Worm (Caenorhabditis elegans) whole organism, mixed stage, embryonic: ENCODE results near the gene ced-2.

Experiments used
- M03D4.4 ChIP-seq: sonication (generic microtip); optimal IDR thresholded peaks from 2 replicates; lab custom pipeline; 2017; ENCODE audit warnings: mild to moderate bottlenecking, missing genetic modification characterization, missing compliant biosample characterization
- bed-3 ChIP-seq: fragments of 200-800 bp; sonication (Bioruptor generic); optimal IDR thresholded peaks from 3 replicates; lab custom pipeline; 2018; ENCODE audit warnings: mild to moderate bottlenecking, missing genetic modification characterization, moderate library complexity, missing compliant biosample characterization
- blmp-1 ChIP-seq: fragments of 150-350 bp; optimal IDR thresholded peaks from 2 replicates; lab custom pipeline; 2014; ENCODE audit warnings: missing biosample characterization, missing genetic modification characterization
- ceh-39 ChIP-seq: fragments of 150-350 bp; optimal IDR thresholded peaks from 2 replicates; lab custom pipeline; 2014; ENCODE audit warnings: missing biosample characterization, missing genetic modification characterization
- ceh-83 ChIP-seq: fragments of 200-800 bp; sonication (Bioruptor generic); optimal IDR thresholded peaks from 2 replicates; lab custom pipeline; 2018; ENCODE audit warnings: mild to moderate bottlenecking, missing genetic modification characterization, missing compliant biosample characterization
- cnd-1 ChIP-seq: fragments of 200-800 bp; sonication (Bioruptor generic); optimal IDR thresholded peaks from 2 replicates; lab custom pipeline; 2018; ENCODE audit warnings: mild to moderate bottlenecking, missing genetic modification characterization, missing compliant biosample characterization
- drap-1 ChIP-seq: fragments of 200-800 bp; sonication (Bioruptor generic); optimal IDR thresholded peaks from 3 replicates; lab custom pipeline; 2018; ENCODE audit warnings: mild to moderate bottlenecking, missing genetic modification characterization, missing compliant biosample characterization
- elt-1 ChIP-seq: sonication (generic microtip); optimal IDR thresholded peaks from 2 replicates; lab custom pipeline; 2017; ENCODE audit warnings: missing genetic modification characterization, mild to moderate bottlenecking, missing compliant biosample characterization, antibody characterized with exemption, moderate library complexity, borderline replicate concordance; ENCODE audit not compliant: insufficient read depth
- elt-3 ChIP-seq: fragments of 150-350 bp; optimal IDR thresholded peaks from 2 replicates; lab custom pipeline; 2014; ENCODE audit warnings: missing biosample characterization, missing genetic modification characterization
- flh-1 ChIP-seq: fragments of 200-800 bp; sonication (Bioruptor generic); optimal IDR thresholded peaks from 2 replicates; lab custom pipeline; 2018; ENCODE audit warnings: mild to moderate bottlenecking, missing genetic modification characterization, moderate library complexity, missing compliant biosample characterization
- ham-2 ChIP-seq: fragments of 200-800 bp; sonication (Bioruptor generic); optimal IDR thresholded peaks from 2 replicates; lab custom pipeline; 2018; ENCODE audit warnings: mild to moderate bottlenecking, missing genetic modification characterization, missing compliant biosample characterization
- hlh-1 ChIP-seq: fragments of 150-350 bp; optimal IDR thresholded peaks from 2 replicates; lab custom pipeline; 2014; ENCODE audit warnings: missing biosample characterization, missing genetic modification reagents, missing genetic modification characterization
- lin-13 ChIP-seq: fragments of 150-350 bp; optimal IDR thresholded peaks from 2 replicates; lab custom pipeline; 2014; ENCODE audit warnings: missing biosample characterization, missing genetic modification characterization
- lin-32 ChIP-seq: fragments of 200-800 bp; sonication (Bioruptor generic); optimal IDR thresholded peaks from 2 replicates; lab custom pipeline; 2018; ENCODE audit warnings: mild to moderate bottlenecking, missing genetic modification characterization, missing compliant biosample characterization
- lsy-2 ChIP-seq: fragments of 150-350 bp; optimal IDR thresholded peaks from 2 replicates; lab custom pipeline; 2014; ENCODE audit warnings: missing biosample characterization, missing genetic modification characterization
- mab-5 ChIP-seq: fragments of 150-350 bp; optimal IDR thresholded peaks from 2 replicates; lab custom pipeline; 2014; ENCODE audit warnings: missing biosample characterization, missing genetic modification characterization
- mep-1 ChIP-seq: fragments of 150-350 bp; optimal IDR thresholded peaks from 2 replicates; lab custom pipeline; 2017; ENCODE audit warnings: missing biosample characterization, missing genetic modification reagents, missing genetic modification characterization, inconsistent platforms
- mls-2 ChIP-seq: sonication (generic microtip); optimal IDR thresholded peaks from 2 replicates; lab custom pipeline; 2016; ENCODE audit warnings: mild to moderate bottlenecking, missing genetic modification characterization, moderate library complexity, missing compliant biosample characterization
- nhr-2 ChIP-seq: fragments of 150-350 bp; optimal IDR thresholded peaks from 2 replicates; lab custom pipeline; 2014; ENCODE audit warnings: missing biosample characterization, missing genetic modification characterization
- nhr-28 ChIP-seq: fragments of 150-350 bp; optimal IDR thresholded peaks from 2 replicates; lab custom pipeline; 2014; ENCODE audit warnings: missing biosample characterization, missing genetic modification characterization
- nhr-76 ChIP-seq: sonication (generic microtip); optimal IDR thresholded peaks from 2 replicates; lab custom pipeline; 2017; ENCODE audit warnings: missing biosample characterization, missing genetic modification characterization
- sem-2 ChIP-seq: fragments of 200-800 bp; sonication (Bioruptor generic); optimal IDR thresholded peaks from 2 replicates; lab custom pipeline; 2018; ENCODE audit warnings: mild to moderate bottlenecking, missing genetic modification characterization, missing compliant biosample characterization
- snpc-4 ChIP-seq: fragments of 150-350 bp; optimal IDR thresholded peaks from 2 replicates; lab custom pipeline; 2014; ENCODE audit warnings: missing biosample characterization, missing genetic modification characterization
- sptf-1 ChIP-seq: sonication (generic microtip); optimal IDR thresholded peaks from 2 replicates; lab custom pipeline; 2017; ENCODE audit warnings: mild to moderate bottlenecking, missing genetic modification characterization, moderate library complexity, missing compliant biosample characterization
- tbx-8 ChIP-seq: fragments of 200-800 bp; sonication (Bioruptor generic); optimal IDR thresholded peaks from 2 replicates; lab custom pipeline; 2018; ENCODE audit warnings: mild to moderate bottlenecking, missing genetic modification characterization, moderate library complexity, missing compliant biosample characterization
- unc-120 ChIP-seq: sonication (generic microtip); optimal IDR thresholded peaks from 2 replicates; lab custom pipeline; 2017; ENCODE audit warnings: missing genetic modification characterization, missing compliant biosample characterization; ENCODE audit not compliant: poor library complexity, severe bottlenecking
- unc-39 ChIP-seq: fragments of 150-350 bp; optimal IDR thresholded peaks from 2 replicates; lab custom pipeline; 2014; ENCODE audit warnings: missing biosample characterization, missing genetic modification characterization
- unc-62 ChIP-seq: fragments of 150-350 bp; optimal IDR thresholded peaks from 2 replicates; lab custom pipeline; 2014; ENCODE audit warnings: missing biosample characterization, missing genetic modification reagents, missing genetic modification characterization
- zip-8 ChIP-seq: fragments of 150-350 bp; optimal IDR thresholded peaks from 2 replicates; lab custom pipeline; 2014; ENCODE audit warnings: missing biosample characterization, missing genetic modification characterization
- ztf-11 ChIP-seq: fragments of 150-350 bp; optimal IDR thresholded peaks from 2 replicates; lab custom pipeline; 2014; ENCODE audit warnings: missing biosample characterization, missing genetic modification characterization

ced-2 gene

ce11 chrIV:1553195-1553918, 43.8 kb upstream of the ced-2 start, which contains the start of gene C34H4.2:
C34H4.2 (plus strand) TSS chrIV:1553752.
- TF ChIP-seq unc-120 (tag; lab: Kevin White, UChicago) (no peak), ham-2 (GFP tag; lab: Kevin White, UChicago) (no peak), elt-3 (tag; lab: Kevin White, UChicago) (no peak), nhr-76 (tag; lab: Kevin White, UChicago) (no peak), nhr-28 (tag; lab: Kevin White, UChicago) (no peak), sem-2 (GFP tag; lab: Kevin White, UChicago) (no peak), blmp-1 (tag; lab: Kevin White, UChicago) (no peak), cnd-1 (tag; lab: Kevin White, UChicago) (no peak), sptf-1 (tag; lab: Kevin White, UChicago) (no peak), unc-62 (GFP tag; lab: Kevin White, UChicago) (no peak), ceh-39 (no peak), lin-13 (tag; lab: Kevin White, UChicago) (no peak), bed-3 (GFP tag; lab: Kevin White, UChicago) (no peak), lin-32 (GFP tag; lab: Kevin White, UChicago) (no peak), elt-1 (no peak), zip-8 (tag; lab: Kevin White, UChicago) (no peak), mls-2 (no peak), ztf-11 (no peak), tbx-8 (GFP tag; lab: Kevin White, UChicago) (no peak)

ce11 chrIV:1555021-1555720, 41.9 kb upstream of the ced-2 start, which contains the start of gene C34H4.1:
C34H4.1 (plus strand) TSS chrIV:1555579.
- no peak for TF ChIP-seq drap-1 (GFP tag; lab: Kevin White, UChicago)
- TF ChIP-seq elt-1, result no peak
- no peak for TF ChIP-seq unc-39 (tag; lab: Kevin White, UChicago)
- TF ChIP-seq bed-3 (GFP tag; lab: Kevin White, UChicago), result no peak
- TF ChIP-seq flh-1 (GFP tag; lab: Kevin White, UChicago), result no peak
- no peak for TF ChIP-seq unc-120 (tag; lab: Kevin White, UChicago)
- no peak for TF ChIP-seq nhr-2 (tag; lab: Kevin White, UChicago)
- TF ChIP-seq lin-13 (tag; lab: Kevin White, UChicago), result no peak
- TF ChIP-seq tbx-8 (GFP tag; lab: Kevin White, UChicago), result no peak
- no peak for TF ChIP-seq lsy-2 (tag; lab: Kevin White, UChicago)
- no peak for TF ChIP-seq ceh-39
- TF ChIP-seq cnd-1 (tag; lab: Kevin White, UChicago), result no peak
- TF ChIP-seq unc-62 (GFP tag; lab: Kevin White, UChicago), result no peak
- no peak for TF ChIP-seq M03D4.4 (tag; lab: Kevin White, UChicago)
- TF ChIP-seq elt-3 (tag; lab: Kevin White, UChicago), result no peak

- TF ChIP-seq M03D4.4 (tag; lab: Kevin White, UChicago) (no peak), mep-1 (no peak), tbx-8 (GFP tag; lab: Kevin White, UChicago) (no peak), nhr-28 (tag; lab: Kevin White, UChicago) (no peak), lin-32 (GFP tag; lab: Kevin White, UChicago) (no peak), ham-2 (GFP tag; lab: Kevin White, UChicago) (no peak), cnd-1 (tag; lab: Kevin White, UChicago) (no peak), ztf-11 (no peak), ceh-83 (GFP tag; lab: Kevin White, UChicago) (no peak), nhr-2 (tag; lab: Kevin White, UChicago) (no peak), ceh-39 (no peak), lsy-2 (tag; lab: Kevin White, UChicago) (no peak), mab-5 (tag; lab: Kevin White, UChicago) (no peak)
Observed at ce11 chrIV:1559931-1560330, 37.2 kb upstream of the ced-2 start, which contains the start of gene Y41D4B.17. Y41D4B.17 (plus strand) TSS chrIV:1560104.

ce11 chrIV:1561884-1562283, 35.2 kb upstream of the ced-2 start, which contains the start of gene hpo-6:
hpo-6 (plus strand) TSS chrIV:1562184.
- TF ChIP-seq hlh-1 (tag; lab: Kevin White, UChicago) (no peak), lin-13 (tag; lab: Kevin White, UChicago) (no peak), cnd-1 (tag; lab: Kevin White, UChicago) (no peak), flh-1 (GFP tag; lab: Kevin White, UChicago) (no peak), drap-1 (GFP tag; lab: Kevin White, UChicago) (no peak), sptf-1 (tag; lab: Kevin White, UChicago) (no peak), nhr-2 (tag; lab: Kevin White, UChicago) (no peak), M03D4.4 (tag; lab: Kevin White, UChicago) (no peak), ztf-11 (no peak), unc-39 (tag; lab: Kevin White, UChicago) (no peak), ham-2 (GFP tag; lab: Kevin White, UChicago) (no peak), lsy-2 (tag; lab: Kevin White, UChicago) (no peak), elt-3 (tag; lab: Kevin White, UChicago) (no peak), ceh-83 (GFP tag; lab: Kevin White, UChicago) (no peak), unc-62 (GFP tag; lab: Kevin White, UChicago) (no peak), snpc-4 (tag; lab: Kevin White, UChicago) (no peak), nhr-28 (tag; lab: Kevin White, UChicago) (no peak), bed-3 (GFP tag; lab: Kevin White, UChicago) (no peak)
